Fruit fly (Drosophila melanogaster) whole organism, embryonic: ENCODE results near the gene yellow-f.

Source experiments
- ATbp ChIP-seq: fragments of 200-800 bp; sonication (Bioruptor generic); optimal IDR thresholded peaks from 2 replicates; lab custom pipeline; 2017; ENCODE audit warnings: missing biosample characterization, mild to moderate bottlenecking, missing genetic modification characterization, missing genetic modification reagents
- CG10543 ChIP-seq: fragments of 200-800 bp; sonication (Bioruptor generic); optimal IDR thresholded peaks from 3 replicates; lab custom pipeline; 2017; ENCODE audit warnings: missing biosample characterization, mild to moderate bottlenecking, missing genetic modification characterization, moderate library complexity
- CG11247 ChIP-seq: fragments of 200-800 bp; sonication (Bioruptor generic); IDR thresholded peaks from 2 replicates; pipeline ENCODE4 v1.3.6; 2022; ENCODE audit warnings: missing biosample characterization, missing genetic modification characterization
- CG12071 ChIP-seq: fragments of 200-800 bp; sonication (Bioruptor generic); optimal IDR thresholded peaks from 3 replicates; lab custom pipeline; 2018; ENCODE audit warnings: missing biosample characterization, mild to moderate bottlenecking, missing genetic modification characterization
- CG12104 ChIP-seq: fragments of 200-800 bp; sonication (Bioruptor generic); optimal IDR thresholded peaks from 3 replicates; lab custom pipeline; 2016; ENCODE audit warnings: missing biosample characterization, missing genetic modification characterization
- CG13424 ChIP-seq: fragments of 200-800 bp; sonication (Bioruptor generic); optimal IDR thresholded peaks from 2 replicates; lab custom pipeline; 2019; ENCODE audit warnings: missing biosample characterization, mild to moderate bottlenecking, missing genetic modification characterization, moderate library complexity
- CG14710 ChIP-seq: fragments of 200-800 bp; sonication (Bioruptor generic); optimal IDR thresholded peaks from 3 replicates; lab custom pipeline; 2019; ENCODE audit warnings: missing biosample characterization, mild to moderate bottlenecking, missing genetic modification characterization, moderate library complexity
- CG15011 ChIP-seq: fragments of 200-800 bp; sonication (Bioruptor generic); optimal IDR thresholded peaks from 3 replicates; lab custom pipeline; 2018; ENCODE audit warnings: missing biosample characterization, mild to moderate bottlenecking, missing genetic modification characterization
- CG15269 ChIP-seq: fragments of 200-800 bp; sonication (Bioruptor generic); optimal IDR thresholded peaks from 2 replicates; lab custom pipeline; 2018; ENCODE audit warnings: missing biosample characterization, mild to moderate bottlenecking, missing genetic modification characterization, moderate library complexity
- CG15514 ChIP-seq: fragments of 200-800 bp; sonication (Bioruptor generic); optimal IDR thresholded peaks from 3 replicates; lab custom pipeline; 2017; ENCODE audit warnings: missing biosample characterization, missing genetic modification characterization, mild to moderate bottlenecking, moderate library complexity, missing genetic modification reagents
- CG17802 ChIP-seq: fragments of 200-800 bp; sonication (Bioruptor generic); optimal IDR thresholded peaks from 2 replicates; lab custom pipeline; 2018; ENCODE audit warnings: missing biosample characterization, mild to moderate bottlenecking, missing genetic modification characterization, moderate library complexity
- CG2116 ChIP-seq: fragments of 200-800 bp; sonication (Bioruptor generic); optimal IDR thresholded peaks from 3 replicates; lab custom pipeline; 2018; ENCODE audit warnings: missing biosample characterization, mild to moderate bottlenecking, missing genetic modification characterization
- CG2678 ChIP-seq: fragments of 200-800 bp; sonication (Bioruptor generic); optimal IDR thresholded peaks from 3 replicates; lab custom pipeline; 2019; ENCODE audit warnings: missing biosample characterization, mild to moderate bottlenecking, missing genetic modification characterization, moderate library complexity
- CG34422 ChIP-seq: fragments of 200-800 bp; sonication (Bioruptor generic); IDR thresholded peaks from 3 replicates; pipeline ENCODE4 v1.3.6; 2022; ENCODE audit warnings: missing biosample characterization, missing genetic modification characterization
- CG4282 ChIP-seq: fragments of 200-800 bp; sonication (Bioruptor generic); optimal IDR thresholded peaks from 2 replicates; lab custom pipeline; 2016; ENCODE audit warnings: missing biosample characterization, missing genetic modification characterization
- CG4617 ChIP-seq: fragments of 200-800 bp; sonication (Bioruptor generic); optimal IDR thresholded peaks from 3 replicates; lab custom pipeline; 2016; ENCODE audit warnings: missing biosample characterization, missing genetic modification characterization, borderline replicate concordance
- CG6791 ChIP-seq: fragments of 200-800 bp; sonication (Bioruptor generic); IDR thresholded peaks from 3 replicates; pipeline ENCODE4 v1.3.6; 2022; ENCODE audit warnings: missing biosample characterization, missing genetic modification characterization; ENCODE audit not compliant: partially characterized antibody
- CG8388 ChIP-seq: fragments of 200-800 bp; sonication (Bioruptor generic); optimal IDR thresholded peaks from 2 replicates; lab custom pipeline; 2019; ENCODE audit warnings: missing biosample characterization, mild to moderate bottlenecking, missing genetic modification characterization, moderate library complexity
- CG9727 ChIP-seq: fragments of 200-800 bp; sonication (Bioruptor generic); optimal IDR thresholded peaks from 3 replicates; lab custom pipeline; 2017; ENCODE audit warnings: missing biosample characterization, mild to moderate bottlenecking, missing genetic modification characterization
- CG9817 ChIP-seq: fragments of 200-800 bp; sonication (Bioruptor generic); optimal IDR thresholded peaks from 2 replicates; lab custom pipeline; 2018; ENCODE audit warnings: missing biosample characterization, mild to moderate bottlenecking, missing genetic modification characterization, moderate library complexity
- D19B ChIP-seq: fragments of 200-800 bp; sonication (Bioruptor generic); optimal IDR thresholded peaks from 2 replicates; lab custom pipeline; 2017; ENCODE audit warnings: missing biosample characterization, mild to moderate bottlenecking, missing genetic modification characterization
- Dbx ChIP-seq: fragments of 200-800 bp; sonication (Bioruptor generic); IDR thresholded peaks from 3 replicates; pipeline ENCODE4 v1.3.6; 2022; ENCODE audit warnings: missing biosample characterization, missing genetic modification characterization
- Doc3 ChIP-seq: fragments of 200-800 bp; sonication (Bioruptor generic); IDR thresholded peaks from 3 replicates; pipeline ENCODE4 v1.3.6; 2022; ENCODE audit warnings: missing biosample characterization, missing genetic modification characterization; ENCODE audit not compliant: partially characterized antibody
- Dref ChIP-seq: fragments of 200-800 bp; sonication (Bioruptor generic); IDR thresholded peaks from 2 replicates; pipeline ENCODE4 v1.3.6; 2022; ENCODE audit warnings: missing biosample characterization, missing genetic modification characterization
- Fer1 ChIP-seq: fragments of 200-800 bp; sonication (Bioruptor generic); optimal IDR thresholded peaks from 2 replicates; lab custom pipeline; 2017; ENCODE audit warnings: missing biosample characterization, mild to moderate bottlenecking, missing genetic modification characterization
- Lhr ChIP-seq: fragments of 200-800 bp; sonication (Bioruptor generic); optimal IDR thresholded peaks from 3 replicates; lab custom pipeline; 2017; ENCODE audit warnings: mild to moderate bottlenecking, missing biosample characterization, missing genetic modification reagents, missing genetic modification characterization
- Lpt ChIP-seq: fragments of >200 bp; optimal IDR thresholded peaks from 2 replicates; lab custom pipeline; 2018; ENCODE audit warnings: missing biosample characterization, missing genetic modification characterization
- MBD-R2 ChIP-seq: fragments of 200-800 bp; sonication (Bioruptor generic); IDR thresholded peaks from 2 replicates; pipeline ENCODE4 v1.3.6; 2022; ENCODE audit warnings: missing biosample characterization, missing genetic modification characterization
- Mrtf ChIP-seq: fragments of 200-800 bp; sonication (Bioruptor generic); IDR thresholded peaks from 3 replicates; pipeline ENCODE4 v1.3.6; 2022; ENCODE audit warnings: missing biosample characterization, missing genetic modification characterization
- NK7.1 ChIP-seq: fragments of 200-800 bp; sonication (Bioruptor generic); optimal IDR thresholded peaks from 3 replicates; lab custom pipeline; 2016; ENCODE audit warnings: missing biosample characterization, missing genetic modification characterization
- PHDP ChIP-seq: fragments of 200-800 bp; sonication (Bioruptor generic); optimal IDR thresholded peaks from 3 replicates; lab custom pipeline; 2018; ENCODE audit warnings: missing biosample characterization, mild to moderate bottlenecking, missing genetic modification characterization, moderate library complexity
- Pdp1 ChIP-seq, 2 experiments: fragments of 200-800 bp; sonication (Bioruptor generic); optimal IDR thresholded peaks; 3 replicates each; lab custom pipeline; 2016; ENCODE audit warnings: missing biosample characterization in 2 of 2, missing genetic modification characterization in 2 of 2, mild to moderate bottlenecking in 1 of 2, moderate library complexity in 1 of 2
- Taf1 ChIP-seq: fragments of 200-800 bp; sonication (Bioruptor generic); IDR thresholded peaks from 2 replicates; pipeline ENCODE4 v1.3.6; 2022; ENCODE audit warnings: missing biosample characterization, missing genetic modification characterization
- YL-1 ChIP-seq: fragments of 200-800 bp; sonication (Bioruptor generic); optimal IDR thresholded peaks from 3 replicates; lab custom pipeline; 2017; ENCODE audit warnings: missing biosample characterization, mild to moderate bottlenecking, missing genetic modification characterization
- al ChIP-seq: fragments of 200-800 bp; sonication (Bioruptor generic); IDR thresholded peaks from 2 replicates; pipeline ENCODE4 v1.3.6; 2022; ENCODE audit warnings: missing biosample characterization, missing genetic modification characterization
- ase ChIP-seq: fragments of 200-800 bp; sonication (Bioruptor generic); IDR thresholded peaks from 3 replicates; pipeline ENCODE4 v1.3.6; 2022; ENCODE audit warnings: missing biosample characterization, missing genetic modification characterization
- bab2 ChIP-seq: fragments of 200-800 bp; sonication (Bioruptor generic); optimal IDR thresholded peaks from 2 replicates; lab custom pipeline; 2016; ENCODE audit warnings: missing biosample characterization, missing genetic modification characterization
- crp ChIP-seq, 2 experiments: fragments of 200-800 bp; sonication (Bioruptor generic); optimal IDR thresholded peaks; 2 replicates in 1 of 2; 3 replicates in 1 of 2; lab custom pipeline; 2017; ENCODE audit warnings: missing biosample characterization in 2 of 2, missing genetic modification characterization in 2 of 2, mild to moderate bottlenecking in 1 of 2, moderate library complexity in 1 of 2
- dati ChIP-seq: fragments of 200-800 bp; sonication (Bioruptor generic); IDR thresholded peaks from 2 replicates; pipeline ENCODE4 v1.3.6; 2022; ENCODE audit warnings: missing biosample characterization, missing genetic modification characterization
- dmrt11E ChIP-seq: fragments of 200-800 bp; sonication (Bioruptor generic); optimal IDR thresholded peaks from 3 replicates; lab custom pipeline; 2018; ENCODE audit warnings: missing biosample characterization, mild to moderate bottlenecking, missing genetic modification characterization, moderate library complexity
- jing ChIP-seq: fragments of 200-800 bp; sonication (Bioruptor generic); optimal IDR thresholded peaks from 2 replicates; lab custom pipeline; 2018; ENCODE audit warnings: missing biosample characterization, mild to moderate bottlenecking, missing genetic modification characterization
- lilli ChIP-seq: fragments of 200-800 bp; sonication (Bioruptor generic); optimal IDR thresholded peaks from 3 replicates; lab custom pipeline; 2016; ENCODE audit warnings: missing biosample characterization, missing genetic modification characterization
- mirr ChIP-seq: fragments of 200-800 bp; sonication (Bioruptor generic); optimal IDR thresholded peaks from 3 replicates; lab custom pipeline; 2018; ENCODE audit warnings: missing biosample characterization, mild to moderate bottlenecking, missing genetic modification characterization
- nerfin-2 ChIP-seq: fragments of 200-800 bp; sonication (Bioruptor generic); IDR thresholded peaks from 2 replicates; pipeline ENCODE4 v1.3.6; 2022; ENCODE audit warnings: missing biosample characterization, missing genetic modification characterization; ENCODE audit not compliant: partially characterized antibody
- ranshi ChIP-seq: fragments of 200-800 bp; sonication (Bioruptor generic); IDR thresholded peaks from 2 replicates; pipeline ENCODE4 v1.3.6; 2022; ENCODE audit warnings: missing biosample characterization, missing genetic modification characterization
- scrt ChIP-seq: fragments of 200-800 bp; sonication (Bioruptor generic); optimal IDR thresholded peaks from 2 replicates; lab custom pipeline; 2018; ENCODE audit warnings: missing biosample characterization, mild to moderate bottlenecking, missing genetic modification characterization, moderate library complexity
- sima ChIP-seq: fragments of 200-800 bp; sonication (Bioruptor generic); optimal IDR thresholded peaks from 2 replicates; lab custom pipeline; 2016; ENCODE audit warnings: missing biosample characterization, missing genetic modification characterization
- zen ChIP-seq: fragments of 200-800 bp; sonication (Bioruptor generic); optimal IDR thresholded peaks from 3 replicates; lab custom pipeline; 2018; ENCODE audit warnings: missing biosample characterization, mild to moderate bottlenecking, missing genetic modification characterization, moderate library complexity

Gene yellow-f

dm6 chr3R:12985828-12986530 lies 7.0 kb downstream of the yellow-f start, which contains the start of gene CG31342 (continued):
- no peak for TF ChIP-seq CG4282 (GFP tag; lab: Kevin White, UChicago)
- no peak for TF ChIP-seq CG9727 (GFP tag; lab: Kevin White, UChicago)
- no peak for TF ChIP-seq Lhr
- TF ChIP-seq CG15514 (GFP tag; lab: Kevin White, UChicago): peak; percentile 52
- peak; percentile 46 for TF ChIP-seq lilli (GFP tag; lab: Kevin White, UChicago)
- TF ChIP-seq D19B (GFP tag; lab: Kevin White, UChicago): no peak
- TF ChIP-seq Lpt: no peak
- TF ChIP-seq CG12104 (GFP tag; lab: Kevin White, UChicago): peak; percentile 24
- peak; percentile 68 for TF ChIP-seq PHDP (tag; lab: Kevin White, UChicago)
- TF ChIP-seq al (GFP tag; lab: Robert Waterston, UW): no peak
- TF ChIP-seq CG13424 (tag; lab: Kevin White, UChicago): peak; percentile 69
- TF ChIP-seq CG6791 (GFP tag; lab: Robert Waterston, UW): peak; percentile 59; the same call in 2 of the 3 replicates
- no peak for TF ChIP-seq Mrtf (GFP tag; lab: Robert Waterston, UW)
- TF ChIP-seq sima: no peak
- TF ChIP-seq Taf1: 0 out of 2 replicates have a peak, but pooled peaks have one; percentile 12
- peak; percentile 64 for TF ChIP-seq Doc3 (GFP tag; lab: Robert Waterston, UW)
- TF ChIP-seq nerfin-2 (GFP tag; lab: Robert Waterston, UW): peak; percentile 36; the same call in 1 of the 2 replicates
- TF ChIP-seq CG2116 (GFP tag; lab: Kevin White, UChicago): peak; percentile 75
- TF ChIP-seq CG34422 (GFP tag; lab: Robert Waterston, UW): no peak
- peak; percentile 93 for TF ChIP-seq CG4617 (GFP tag; lab: Kevin White, UChicago)
- TF ChIP-seq CG12071: no peak
- TF ChIP-seq CG10543: no peak
- TF ChIP-seq CG15011 (GFP tag; lab: Kevin White, UChicago): peak; percentile 0
- no peak for TF ChIP-seq scrt (GFP tag; lab: Kevin White, UChicago)
- peak; percentile 50; the same call in 1 of the 2 replicates for TF ChIP-seq MBD-R2 (GFP tag; lab: Robert Waterston, UW)
- TF ChIP-seq Fer1 (GFP tag; lab: Kevin White, UChicago): peak; percentile 54
- TF ChIP-seq Dbx (GFP tag; lab: Robert Waterston, UW): peak; percentile 43; the same call in 1 of the 3 replicates
- peak in 1 of 2 experiments; percentile 31 for TF ChIP-seq Pdp1 (GFP tag; optimal IDR thresholded peaks at IDR 0.05; lab: Kevin White, UChicago)
- no peak for TF ChIP-seq CG2678 (tag; lab: Kevin White, UChicago)
- TF ChIP-seq CG15269: no peak
- peak; percentile 98 for TF ChIP-seq CG17802 (tag; lab: Kevin White, UChicago)
- TF ChIP-seq zen: peak; percentile 48
- peak; percentile 54 for TF ChIP-seq dmrt11E
- TF ChIP-seq CG14710 (tag; lab: Kevin White, UChicago): peak; percentile 70
- peak; percentile 88 for TF ChIP-seq YL-1 (GFP tag; lab: Kevin White, UChicago)
- no peak for TF ChIP-seq NK7.1 (GFP tag; lab: Kevin White, UChicago)
- TF ChIP-seq ATbp (GFP tag; lab: Kevin White, UChicago): no peak
- TF ChIP-seq CG11247 (GFP tag; lab: Robert Waterston, UW): no peak
- peak; percentile 28 for TF ChIP-seq CG9817 (tag; lab: Kevin White, UChicago)
- peak; percentile 40; the same call in 1 of the 2 replicates for TF ChIP-seq ranshi
- no peak for TF ChIP-seq ase (GFP tag; lab: Robert Waterston, UW)
- peak; percentile 53 for TF ChIP-seq CG8388
- TF ChIP-seq dati (GFP tag; lab: Robert Waterston, UW): no peak
- no peak for TF ChIP-seq crp (GFP tag; optimal IDR thresholded peaks at IDR 0.05; lab: Kevin White, UChicago)
- TF ChIP-seq jing (GFP tag; lab: Kevin White, UChicago): no peak
- no peak for TF ChIP-seq mirr (GFP tag; lab: Kevin White, UChicago)
- TF ChIP-seq Dref (GFP tag; lab: Robert Waterston, UW): peak; percentile 70
- no peak for TF ChIP-seq bab2 (GFP tag; lab: Kevin White, UChicago)
